Worm (Caenorhabditis elegans) whole organism, late embryonic: ENCODE data around the gene php-3.

Source experiments
- C08G9.2 ChIP-seq: sonication (generic microtip); optimal IDR thresholded peaks from 2 replicates; lab custom pipeline; 2016; ENCODE audit warnings: mild to moderate bottlenecking, missing genetic modification characterization, moderate library complexity, missing compliant biosample characterization
- C38D4.7 ChIP-seq: fragments of 200-800 bp; sonication (Bioruptor generic); optimal IDR thresholded peaks from 2 replicates; lab custom pipeline; 2018; ENCODE audit warnings: mild to moderate bottlenecking, missing genetic modification characterization, moderate library complexity, missing compliant biosample characterization
- F13H6.1 ChIP-seq: sonication (generic microtip); optimal IDR thresholded peaks from 2 replicates; lab custom pipeline; 2016; ENCODE audit warnings: missing genetic modification characterization, missing compliant biosample characterization
- K02D7.2 ChIP-seq: sonication (generic microtip); optimal IDR thresholded peaks from 2 replicates; lab custom pipeline; 2017; ENCODE audit warnings: mild to moderate bottlenecking, missing genetic modification characterization, missing compliant biosample characterization
- ahr-1 ChIP-seq: sonication (generic microtip); optimal IDR thresholded peaks from 2 replicates; lab custom pipeline; 2016; ENCODE audit warnings: missing genetic modification characterization, missing compliant biosample characterization
- ceh-24 ChIP-seq: sonication (generic microtip); optimal IDR thresholded peaks from 2 replicates; lab custom pipeline; 2016; ENCODE audit warnings: mild to moderate bottlenecking, missing genetic modification characterization, missing compliant biosample characterization
- ceh-30 ChIP-seq: fragments of 150-350 bp; optimal IDR thresholded peaks from 2 replicates; lab custom pipeline; 2014; ENCODE audit warnings: missing biosample characterization, missing genetic modification characterization
- ceh-31 ChIP-seq: sonication (generic microtip); optimal IDR thresholded peaks from 2 replicates; lab custom pipeline; 2016; ENCODE audit warnings: missing genetic modification characterization, missing compliant biosample characterization
- ceh-34 ChIP-seq: sonication (generic microtip); optimal IDR thresholded peaks from 2 replicates; lab custom pipeline; 2016; ENCODE audit warnings: mild to moderate bottlenecking, missing genetic modification characterization, missing compliant biosample characterization
- ceh-45 ChIP-seq: fragments of 200-800 bp; sonication (Bioruptor generic); IDR thresholded peaks from 2 replicates; pipeline ENCODE4 v1.3.6; 2022; ENCODE audit warnings: missing genetic modification reagents, missing genetic modification characterization, missing compliant biosample characterization
- ceh-6 ChIP-seq: fragments of 200-800 bp; sonication (Bioruptor generic); optimal IDR thresholded peaks from 2 replicates; lab custom pipeline; 2018; ENCODE audit warnings: mild to moderate bottlenecking, missing genetic modification characterization, missing compliant biosample characterization
- ceh-9 ChIP-seq: sonication (generic microtip); optimal IDR thresholded peaks from 2 replicates; lab custom pipeline; 2016; ENCODE audit warnings: mild to moderate bottlenecking, missing genetic modification characterization, inconsistent platforms, missing compliant biosample characterization
- elt-2 ChIP-seq: sonication (generic microtip); optimal IDR thresholded peaks from 2 replicates; lab custom pipeline; 2016; ENCODE audit warnings: missing genetic modification reagents, missing genetic modification characterization, missing compliant biosample characterization
- ets-4 ChIP-seq: sonication (generic microtip); optimal IDR thresholded peaks from 2 replicates; lab custom pipeline; 2016; ENCODE audit warnings: missing genetic modification characterization, missing compliant biosample characterization
- gmeb-2 ChIP-seq: sonication (generic microtip); optimal IDR thresholded peaks from 2 replicates; lab custom pipeline; 2016; ENCODE audit warnings: missing genetic modification characterization, inconsistent platforms, missing compliant biosample characterization
- hlh-13 ChIP-seq: fragments of 200-800 bp; sonication (Bioruptor generic); optimal IDR thresholded peaks from 2 replicates; lab custom pipeline; 2018; ENCODE audit warnings: mild to moderate bottlenecking, missing genetic modification characterization, missing compliant biosample characterization
- hlh-30 ChIP-seq: sonication (generic microtip); optimal IDR thresholded peaks from 2 replicates; lab custom pipeline; 2017; ENCODE audit warnings: antibody characterized with exemption, missing genetic modification characterization, missing compliant biosample characterization; ENCODE audit not compliant: insufficient read depth
- hlh-8 ChIP-seq: sonication (generic microtip); optimal IDR thresholded peaks from 2 replicates; lab custom pipeline; 2016; ENCODE audit warnings: missing genotype, missing genetic modification characterization, missing compliant biosample characterization
- lim-6 ChIP-seq: sonication (generic microtip); optimal IDR thresholded peaks from 2 replicates; lab custom pipeline; 2016; ENCODE audit warnings: missing genetic modification characterization, missing compliant biosample characterization
- lin-11 ChIP-seq: fragments of 200-800 bp; sonication (Bioruptor generic); optimal IDR thresholded peaks from 2 replicates; lab custom pipeline; 2018; ENCODE audit warnings: mild to moderate bottlenecking, missing genetic modification characterization, missing compliant biosample characterization
- madf-2 ChIP-seq: sonication (generic microtip); optimal IDR thresholded peaks from 2 replicates; lab custom pipeline; 2017; ENCODE audit warnings: missing genetic modification characterization, missing compliant biosample characterization
- mec-3 ChIP-seq: sonication (generic microtip); optimal IDR thresholded peaks from 2 replicates; lab custom pipeline; 2016; ENCODE audit warnings: borderline replicate concordance, missing genetic modification characterization, missing compliant biosample characterization
- nhr-11 ChIP-seq: fragments of 150-350 bp; optimal IDR thresholded peaks from 2 replicates; lab custom pipeline; 2014; ENCODE audit warnings: missing biosample characterization, missing genetic modification characterization
- nhr-232 ChIP-seq: sonication (generic microtip); optimal IDR thresholded peaks from 2 replicates; lab custom pipeline; 2016; ENCODE audit warnings: missing genetic modification characterization, missing compliant biosample characterization
- odd-2 ChIP-seq: sonication (generic microtip); optimal IDR thresholded peaks from 2 replicates; lab custom pipeline; 2017; ENCODE audit warnings: antibody characterized with exemption, mild to moderate bottlenecking, missing genetic modification characterization, missing compliant biosample characterization
- pha-4 ChIP-seq: fragments of 150-350 bp; optimal IDR thresholded peaks from 2 replicates; lab custom pipeline; 2018; ENCODE audit warnings: missing biosample characterization, missing genetic modification reagents, missing genetic modification characterization
- pqm-1 ChIP-seq: sonication (generic microtip); optimal IDR thresholded peaks from 2 replicates; lab custom pipeline; 2016; ENCODE audit warnings: missing genetic modification characterization, missing compliant biosample characterization
- rnt-1 ChIP-seq: sonication (generic microtip); optimal IDR thresholded peaks from 2 replicates; lab custom pipeline; 2016; ENCODE audit warnings: missing genetic modification characterization, missing compliant biosample characterization
- tbx-7 ChIP-seq: sonication (generic microtip); optimal IDR thresholded peaks from 2 replicates; lab custom pipeline; 2016; ENCODE audit warnings: missing genotype, missing genetic modification characterization, missing compliant biosample characterization
- unc-3 ChIP-seq, 2 experiments: fragments of 200-800 bp in 1 of 2; sonication (Bioruptor generic) in 1 of 2; sonication (generic microtip) in 1 of 2; conservative IDR thresholded peaks in 1 of 2; optimal IDR thresholded peaks in 1 of 2; 2 replicates each; pipeline versions ENCODE4 v1.3.6 to Lab custom; 2016 to 2022; ENCODE audit warnings: missing compliant biosample characterization in 2 of 2, missing genetic modification characterization in 2 of 2, missing genetic modification reagents in 1 of 2
- zip-5 ChIP-seq: sonication (generic microtip); optimal IDR thresholded peaks from 2 replicates; lab custom pipeline; 2016; ENCODE audit warnings: missing genetic modification characterization, missing compliant biosample characterization

The php-3 gene

DNA sequence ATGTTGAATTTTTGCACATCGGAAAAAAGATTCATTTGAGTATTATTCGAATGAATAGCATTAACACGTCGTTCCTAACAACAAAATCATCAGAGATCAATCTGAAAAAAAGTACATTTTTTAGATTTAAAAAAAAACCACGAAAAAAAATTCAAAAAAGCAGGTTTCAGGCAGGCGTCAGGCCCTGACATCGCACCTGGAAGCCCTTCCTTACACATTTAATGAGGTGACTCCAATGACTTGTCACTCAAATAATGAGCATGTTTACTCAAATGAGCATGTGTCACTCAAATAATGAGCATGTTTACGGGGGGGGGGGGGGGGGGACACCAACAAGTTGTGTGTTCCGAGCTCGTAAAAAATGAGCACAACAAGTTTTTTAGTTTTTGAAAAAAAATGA lies 41.0 kb upstream of the php-3 start, which contains the start of gene lron-12:
lron-12 (minus strand) TSS at position 101 of the 400 bp plus-strand sequence.
- TF ChIP-seq gmeb-2 (tag; lab: Kevin White, UChicago) (no peak), odd-2 (tag; lab: Kevin White, UChicago) (no peak), C08G9.2 (tag; lab: Kevin White, UChicago) (no peak), tbx-7 (no peak)
- TF ChIP-seq, all 69 proteins: peak for 0

ce11 chrIII:12107441-12107840 lies 30.1 kb upstream of the php-3 start, which contains the start of the genes cest-12 and lonp-2:
TSS of gene cest-12 (minus strand) at chrIII:12107541.
TSS of gene lonp-2 (plus strand) at chrIII:12107774.
- TF ChIP-seq pqm-1 (no peak), ahr-1 (tag; lab: Kevin White, UChicago) (no peak), lin-11 (tag; lab: Kevin White, UChicago) (no peak), ceh-45 (GFP tag; lab: Robert Waterston, UW) (no peak), elt-2 (tag; lab: Kevin White, UChicago) (no peak), zip-5 (no peak), lim-6 (tag; lab: Kevin White, UChicago) (no peak), ets-4 (no peak), C38D4.7 (no peak), ceh-9 (tag; lab: Kevin White, UChicago) (no peak), nhr-232 (no peak), pha-4 (tag; lab: Kevin White, UChicago) (no peak)

ce11 chrIII:12094158-12094856 lies 17.0 kb upstream of the php-3 start:
- TF ChIP-seq F13H6.1 (tag; lab: Kevin White, UChicago) = no peak
- no peak for TF ChIP-seq lin-11 (tag; lab: Kevin White, UChicago)
- no peak for TF ChIP-seq rnt-1 (tag; lab: Kevin White, UChicago)
- no peak for TF ChIP-seq ceh-24 (tag; lab: Kevin White, UChicago)
- no peak for TF ChIP-seq ceh-6 (GFP tag; lab: Kevin White, UChicago)
- TF ChIP-seq unc-3 (GFP tag; conservative IDR thresholded peaks at IDR 0.05; lab: Robert Waterston, UW) = no peak
- no peak for TF ChIP-seq unc-3 (tag; optimal IDR thresholded peaks at IDR 0.05; lab: Kevin White, UChicago)
- peak; percentile 1 for TF ChIP-seq elt-2 (tag; lab: Kevin White, UChicago)

- TF ChIP-seq ceh-31 (tag; lab: Kevin White, UChicago) (no peak), mec-3 (no peak), madf-2 (tag; lab: Kevin White, UChicago) (no peak), hlh-8 (tag; lab: Kevin White, UChicago) (no peak), K02D7.2 (tag; lab: Kevin White, UChicago) (no peak), hlh-30 (no peak), ceh-34 (tag; lab: Kevin White, UChicago) (no peak), hlh-13 (no peak), F13H6.1 (tag; lab: Kevin White, UChicago) (no peak), tbx-7 (no peak), nhr-11 (no peak), rnt-1 (tag; lab: Kevin White, UChicago) (no peak)
Measured at ce11 chrIII:12092595-12092994, 15.2 kb upstream of the php-3 start.

ce11 chrIII:12087564-12087963 lies 10.2 kb upstream of the php-3 start:
- TF ChIP-seq ceh-30 (tag; lab: Kevin White, UChicago) = no peak
- TF ChIP-seq elt-2 (tag; lab: Kevin White, UChicago) = peak; percentile 61
